Worm (Caenorhabditis elegans): ENCODE results near the gene W02D7.11.

DNA sequence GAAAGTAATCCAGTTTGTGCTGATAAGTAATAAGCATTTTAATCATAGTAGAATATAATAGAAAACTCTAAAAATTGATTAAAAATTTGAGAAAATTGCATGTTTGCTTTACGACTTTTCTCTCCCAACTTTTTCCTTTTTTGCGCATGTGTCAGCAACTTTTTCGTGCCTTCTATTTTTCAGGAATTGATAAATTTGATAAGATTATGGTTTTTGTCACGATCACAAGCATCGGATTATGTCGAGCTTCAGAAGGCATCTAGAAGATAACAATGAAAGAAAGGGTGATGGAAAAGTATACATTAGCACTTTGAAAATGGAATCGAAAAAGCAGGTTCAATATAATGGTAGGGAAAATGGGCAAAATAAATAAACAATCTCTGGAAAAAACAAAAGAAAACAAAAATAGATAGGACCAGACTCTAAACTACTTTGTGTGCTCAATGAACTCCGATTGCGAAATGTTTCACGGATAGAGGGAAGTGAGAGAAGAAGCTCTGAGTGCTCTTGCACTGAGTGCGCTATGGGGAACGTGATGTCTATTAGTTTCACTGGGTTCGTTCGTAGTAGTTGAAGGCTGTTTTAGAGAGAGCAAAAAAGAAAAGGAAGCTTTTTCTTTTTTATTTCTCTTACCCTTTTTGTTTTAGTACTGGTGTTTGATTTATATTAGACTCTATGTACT, 16.0 kb downstream of the W02D7.11 start:
- TF ChIP-seq dao-5 (tag; optimal IDR thresholded peaks at IDR 0.05) (no peak), him-1 (tag; optimal IDR thresholded peaks at IDR 0.05) (no peak)
